Worm (Caenorhabditis elegans) whole organism, young adult: ENCODE data around the gene F22E12.3.

ENCODE experiments used
- C06A6.2 ChIP-seq: fragments of 200-800 bp; sonication (Bioruptor generic); conservative IDR thresholded peaks from 2 replicates; pipeline ENCODE4 v1.3.6; 2022; ENCODE audit warnings: missing genetic modification characterization, missing compliant biosample characterization
- F33H1.4 ChIP-seq: fragments of 200-800 bp; sonication (Bioruptor generic); IDR thresholded peaks from 2 replicates; pipeline ENCODE4 v1.3.6; 2022; ENCODE audit warnings: missing genetic modification reagents, missing genetic modification characterization, missing compliant biosample characterization
- F37B4.10 ChIP-seq: fragments of 200-800 bp; sonication (Bioruptor generic); IDR thresholded peaks from 2 replicates; pipeline ENCODE4 v1.3.6; 2022; ENCODE audit warnings: missing genetic modification characterization, missing compliant biosample characterization
- F55B11.4 ChIP-seq: sonication (generic microtip); optimal IDR thresholded peaks from 2 replicates; lab custom pipeline; 2016; ENCODE audit warnings: missing compliant biosample characterization, missing genetic modification characterization, borderline replicate concordance; ENCODE audit not compliant: insufficient read depth
- F57A8.1 ChIP-seq: fragments of 200-800 bp; sonication (Bioruptor generic); optimal IDR thresholded peaks from 2 replicates; lab custom pipeline; 2018; ENCODE audit warnings: mild to moderate bottlenecking, missing genetic modification characterization, moderate library complexity, missing compliant biosample characterization
- F57C9.4 ChIP-seq: sonication (generic microtip); optimal IDR thresholded peaks from 2 replicates; lab custom pipeline; 2017; ENCODE audit warnings: mild to moderate bottlenecking, missing genetic modification characterization, missing compliant biosample characterization
- K11D2.4 ChIP-seq: fragments of 200-800 bp; sonication (Bioruptor generic); IDR thresholded peaks from 2 replicates; pipeline ENCODE4 v1.3.6; 2022; ENCODE audit warnings: missing genetic modification reagents, missing genetic modification characterization, missing compliant biosample characterization
- K12H6.12 ChIP-seq: fragments of 200-800 bp; sonication (Bioruptor generic); optimal IDR thresholded peaks from 2 replicates; lab custom pipeline; 2018; ENCODE audit warnings: mild to moderate bottlenecking, missing genetic modification characterization, missing compliant biosample characterization
- T07F8.4 ChIP-seq: sonication (generic microtip); optimal IDR thresholded peaks from 2 replicates; lab custom pipeline; 2016; ENCODE audit warnings: mild to moderate bottlenecking, missing genetic modification characterization, moderate library complexity, missing compliant biosample characterization
- ZK185.1 ChIP-seq: sonication (generic microtip); optimal IDR thresholded peaks from 2 replicates; lab custom pipeline; 2016; ENCODE audit warnings: mild to moderate bottlenecking, missing genetic modification characterization, missing compliant biosample characterization; ENCODE audit not compliant: poor library complexity, severe bottlenecking
- aptf-3 ChIP-seq: fragments of 200-800 bp; sonication (Bioruptor generic); IDR thresholded peaks from 2 replicates; pipeline ENCODE4 v1.3.6; 2022; ENCODE audit warnings: missing genetic modification characterization, missing compliant biosample characterization
- attf-5 ChIP-seq: fragments of 200-800 bp; sonication (Bioruptor generic); optimal IDR thresholded peaks from 2 replicates; lab custom pipeline; 2018; ENCODE audit warnings: mild to moderate bottlenecking, missing genetic modification characterization, missing compliant biosample characterization
- bed-2 ChIP-seq: fragments of 200-800 bp; sonication (Bioruptor generic); IDR thresholded peaks from 2 replicates; pipeline ENCODE4 v1.3.6; 2022; ENCODE audit warnings: missing genetic modification reagents, missing genetic modification characterization, missing compliant biosample characterization
- cebp-1 ChIP-seq, 2 experiments: fragments of 200-800 bp in 1 of 2; sonication (Bioruptor generic) in 1 of 2; sonication (generic microtip) in 1 of 2; IDR thresholded peaks in 1 of 2; optimal IDR thresholded peaks in 1 of 2; 2 replicates each; pipeline versions ENCODE4 v1.3.6 to Lab custom; 2017 to 2022; ENCODE audit warnings: missing compliant biosample characterization in 2 of 2, missing genetic modification characterization in 2 of 2, mild to moderate bottlenecking in 1 of 2, missing genetic modification reagents in 1 of 2, moderate library complexity in 1 of 2
- dox-1 ChIP-seq: fragments of 200-800 bp; sonication (Bioruptor generic); IDR thresholded peaks from 2 replicates; pipeline ENCODE4 v1.3.6; 2022; ENCODE audit warnings: missing genetic modification reagents, missing genetic modification characterization, missing compliant biosample characterization
- efl-1 ChIP-seq: fragments of 150-350 bp; optimal IDR thresholded peaks from 2 replicates; lab custom pipeline; 2014; ENCODE audit warnings: missing biosample characterization, missing genetic modification reagents, missing genetic modification characterization
- ets-4 ChIP-seq: fragments of 200-800 bp; sonication (Bioruptor generic); optimal IDR thresholded peaks from 2 replicates; lab custom pipeline; 2018; ENCODE audit warnings: mild to moderate bottlenecking, missing genetic modification characterization, missing compliant biosample characterization
- him-1 ChIP-seq: sonication (generic microtip); optimal IDR thresholded peaks from 2 replicates; lab custom pipeline; 2016; ENCODE audit warnings: missing genotype, missing genetic modification reagents, missing genetic modification characterization, missing compliant biosample characterization
- hlh-26 ChIP-seq: fragments of 200-800 bp; sonication (Bioruptor generic); conservative IDR thresholded peaks from 2 replicates; pipeline ENCODE4 v1.3.6; 2022; ENCODE audit warnings: missing genetic modification reagents, missing genetic modification characterization, missing compliant biosample characterization
- let-607 ChIP-seq, 2 experiments: fragments of 200-800 bp in 1 of 2; sonication (Bioruptor generic) in 1 of 2; sonication (generic microtip) in 1 of 2; optimal IDR thresholded peaks; 2 replicates each; lab custom pipeline; 2016 to 2018; ENCODE audit warnings: mild to moderate bottlenecking in 2 of 2, missing compliant biosample characterization in 2 of 2, missing genetic modification characterization in 2 of 2, moderate library complexity in 2 of 2, missing genotype in 1 of 2
- lin-26 ChIP-seq: fragments of 200-800 bp; sonication (Bioruptor generic); IDR thresholded peaks from 2 replicates; pipeline ENCODE4 v1.3.6; 2022; ENCODE audit warnings: missing genetic modification reagents, missing genetic modification characterization, missing compliant biosample characterization
- lin-35 ChIP-seq, 3 experiments: fragments of 150-350 bp in 2 of 3; sonication (generic microtip) in 1 of 3; optimal IDR thresholded peaks; 2 replicates each; lab custom pipeline; 2014 to 2018; ENCODE audit warnings: missing biosample characterization in 3 of 3, missing genetic modification characterization in 3 of 3, missing genetic modification reagents in 3 of 3
- lsy-27 ChIP-seq: sonication (generic microtip); optimal IDR thresholded peaks from 2 replicates; lab custom pipeline; 2017; ENCODE audit warnings: missing genetic modification characterization, mild to moderate bottlenecking, missing compliant biosample characterization, antibody characterized with exemption, missing genotype, borderline replicate concordance; ENCODE audit not compliant: insufficient read depth
- madf-10 ChIP-seq: sonication (generic microtip); optimal IDR thresholded peaks from 2 replicates; lab custom pipeline; 2016; ENCODE audit warnings: mild to moderate bottlenecking, missing genetic modification characterization, missing compliant biosample characterization
- mxl-1 ChIP-seq: sonication (generic microtip); optimal IDR thresholded peaks from 2 replicates; lab custom pipeline; 2016; ENCODE audit warnings: missing genetic modification characterization, missing compliant biosample characterization
- nfya-1 ChIP-seq: sonication (generic microtip); optimal IDR thresholded peaks from 2 replicates; lab custom pipeline; 2017; ENCODE audit warnings: antibody characterized with exemption, missing compliant biosample characterization, missing genetic modification characterization, borderline replicate concordance; ENCODE audit not compliant: insufficient read depth
- nhr-120 ChIP-seq: fragments of 200-800 bp; sonication (Bioruptor generic); IDR thresholded peaks from 2 replicates; pipeline ENCODE4 v1.3.6; 2022; ENCODE audit warnings: missing genetic modification characterization, missing compliant biosample characterization
- nhr-179 ChIP-seq: sonication (generic microtip); optimal IDR thresholded peaks from 2 replicates; lab custom pipeline; 2016; ENCODE audit warnings: mild to moderate bottlenecking, missing genetic modification characterization, missing compliant biosample characterization
- pbrm-1 ChIP-seq: fragments of 200-800 bp; sonication (Bioruptor generic); IDR thresholded peaks from 2 replicates; pipeline ENCODE4 v1.3.6; 2022; ENCODE audit warnings: missing genetic modification reagents, missing genetic modification characterization, missing compliant biosample characterization
- rec-8 ChIP-seq, 2 experiments: sonication (generic microtip); optimal IDR thresholded peaks; 2 replicates each; lab custom pipeline; 2016; ENCODE audit warnings: mild to moderate bottlenecking in 2 of 2, missing genetic modification characterization in 2 of 2, missing genetic modification reagents in 2 of 2, missing genotype in 2 of 2, missing biosample characterization in 1 of 2, missing compliant biosample characterization in 1 of 2, moderate library complexity in 1 of 2
- repo-1 ChIP-seq: sonication (generic microtip); optimal IDR thresholded peaks from 2 replicates; lab custom pipeline; 2017; ENCODE audit warnings: mild to moderate bottlenecking, missing genetic modification characterization, missing compliant biosample characterization
- sdz-38 ChIP-seq: sonication (generic microtip); optimal IDR thresholded peaks from 2 replicates; lab custom pipeline; 2016; ENCODE audit warnings: missing genotype, missing genetic modification characterization, missing compliant biosample characterization
- snpc-3.4 ChIP-seq: sonication (generic microtip); optimal IDR thresholded peaks from 2 replicates; lab custom pipeline; 2017; ENCODE audit warnings: missing genetic modification characterization, mild to moderate bottlenecking, missing compliant biosample characterization, antibody characterized with exemption, moderate library complexity, missing genotype, missing genetic modification reagents
- snpc-4 ChIP-seq, 5 experiments: fragments of 150-350 bp in 1 of 5; sonication (generic microtip) in 4 of 5; optimal IDR thresholded peaks; 2 replicates each; lab custom pipeline; 2014 to 2018; ENCODE audit warnings: missing genetic modification characterization in 5 of 5, missing biosample characterization in 3 of 5, antibody characterized with exemption in 2 of 5, mild to moderate bottlenecking in 2 of 5, missing compliant biosample characterization in 2 of 5, missing genotype in 2 of 5, moderate library complexity in 2 of 5, missing genetic modification reagents in 1 of 5
- tbp1 ChIP-seq: fragments of 200-800 bp; sonication (Bioruptor generic); optimal IDR thresholded peaks from 2 replicates; lab custom pipeline; 2018; ENCODE audit warnings: mild to moderate bottlenecking, missing genetic modification characterization, missing compliant biosample characterization
- tbx-9 ChIP-seq: sonication (generic microtip); optimal IDR thresholded peaks from 2 replicates; lab custom pipeline; 2016; ENCODE audit warnings: borderline replicate concordance, missing genetic modification characterization, inconsistent platforms, missing compliant biosample characterization
- xnd-1 ChIP-seq: sonication (generic microtip); optimal IDR thresholded peaks from 2 replicates; lab custom pipeline; 2016; ENCODE audit warnings: missing genotype, missing genetic modification reagents, missing genetic modification characterization, missing compliant biosample characterization
- ztf-25 ChIP-seq: fragments of 200-800 bp; sonication (Bioruptor generic); IDR thresholded peaks from 2 replicates; pipeline ENCODE4 v1.3.6; 2022; ENCODE audit warnings: missing genetic modification reagents, missing genetic modification characterization, missing compliant biosample characterization
- ztf-26 ChIP-seq: sonication (generic microtip); optimal IDR thresholded peaks from 2 replicates; lab custom pipeline; 2017; ENCODE audit warnings: missing genetic modification characterization, missing compliant biosample characterization
- ztf-28 ChIP-seq: fragments of 200-800 bp; sonication (Bioruptor generic); IDR thresholded peaks from 2 replicates; pipeline ENCODE4 v1.3.6; 2022; ENCODE audit warnings: missing genetic modification reagents, missing genetic modification characterization, missing compliant biosample characterization

F22E12.3 gene

DNA sequence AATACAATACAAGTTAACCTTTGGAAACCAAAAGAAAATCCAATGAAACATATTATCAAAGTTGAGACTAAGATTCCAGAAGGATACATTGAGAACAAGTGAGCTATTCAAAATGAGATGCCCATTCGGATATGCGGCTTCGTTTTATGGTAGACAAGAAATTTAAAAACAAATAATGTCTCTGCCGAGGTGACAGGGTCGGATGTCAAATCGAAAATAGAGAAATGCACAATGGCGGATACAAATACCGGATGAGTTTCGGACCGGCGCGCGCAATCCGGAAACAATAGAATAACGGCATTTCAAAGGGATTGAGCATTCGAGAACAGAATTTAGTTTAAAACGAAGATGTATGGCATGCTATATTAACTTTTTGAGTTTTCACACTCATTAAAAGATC is at the start of gene F22E12.3:
Gene F22E12.3, minus strand, starts transcription at position 101 of the 400 bp plus-strand sequence.
- TF ChIP-seq mxl-1 (no peak), lsy-27 (tag; lab: Kevin White, UChicago) (no peak), pbrm-1 (GFP tag; lab: Robert Waterston, UW) (no peak), ZK185.1 (tag; lab: Kevin White, UChicago) (no peak), lin-26 (GFP tag; lab: Robert Waterston, UW) (no peak), tbx-9 (no peak), repo-1 (no peak), F57C9.4 (tag; lab: Kevin White, UChicago) (no peak)
- TF ChIP-seq, all 124 proteins: peak for 0

DNA sequence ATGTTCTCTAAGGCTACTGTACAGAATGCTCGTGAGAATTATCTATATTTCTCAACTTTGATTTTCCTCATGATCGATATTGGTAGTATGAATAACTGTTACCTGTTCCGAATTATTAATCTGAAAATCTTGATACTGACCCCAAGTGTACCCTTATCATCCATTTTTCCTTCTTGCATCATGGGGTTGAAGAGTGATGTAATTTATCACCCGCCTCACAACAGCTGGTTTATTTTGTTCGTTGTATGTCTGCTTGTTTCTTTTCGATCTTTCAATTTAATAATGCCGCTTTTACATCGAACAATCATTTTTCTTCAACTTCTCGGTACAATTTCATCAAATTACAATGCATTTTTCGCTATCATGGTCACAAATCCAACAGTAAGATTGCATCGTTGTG is 45.7 kb upstream of the F22E12.3 start, which contains the start of gene C35A5.6:
Gene C35A5.6, plus strand, starts transcription at position 283 of the 400 bp plus-strand sequence.
- TF ChIP-seq let-607 (tag; optimal IDR thresholded peaks at IDR 0.05; lab: Kevin White, UChicago) (no peak), F57A8.1 (GFP tag; lab: Kevin White, UChicago) (no peak)
- TF ChIP-seq, all 124 proteins: peak for 0

DNA sequence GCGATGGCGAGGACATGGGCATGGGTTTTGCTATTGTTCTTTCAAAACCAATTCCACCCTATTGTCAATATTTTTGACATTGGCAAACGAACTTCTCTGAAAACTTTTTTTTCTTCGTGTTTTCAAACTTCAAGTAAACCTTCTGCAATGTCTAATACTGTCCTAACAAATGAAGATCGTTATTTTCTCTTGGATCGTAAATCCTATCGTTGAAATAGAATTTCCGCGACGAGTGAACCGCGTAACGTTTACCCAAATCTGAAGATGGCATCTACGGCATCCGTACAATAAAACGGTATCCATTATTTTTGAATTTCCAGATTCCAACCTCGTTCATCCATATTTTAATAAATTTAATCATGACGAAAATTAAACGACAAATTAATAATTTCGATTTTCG is 42.4 kb upstream of the F22E12.3 start, which contains the start of gene C35A5.5:
Gene C35A5.5, plus strand, starts transcription at position 301 of the 400 bp plus-strand sequence.
- TF ChIP-seq tbp1 (GFP tag; lab: Kevin White, UChicago), result no peak
- no peak for TF ChIP-seq dox-1
- TF ChIP-seq madf-10 (tag; lab: Kevin White, UChicago), result no peak
- TF ChIP-seq nhr-179 (tag; lab: Kevin White, UChicago), result no peak
- TF ChIP-seq lin-35 (GFP tag; optimal IDR thresholded peaks at IDR 0.05; lab: Kevin White, UChicago), result no peak
- no peak for TF ChIP-seq ZK185.1 (tag; lab: Kevin White, UChicago)
- TF ChIP-seq nfya-1 (tag; lab: Kevin White, UChicago), result no peak
- TF ChIP-seq bed-2 (GFP tag; lab: Robert Waterston, UW), result no peak
- no peak for TF ChIP-seq ztf-28 (GFP tag; lab: Robert Waterston, UW)
- TF ChIP-seq ets-4 (GFP tag; lab: Kevin White, UChicago), result no peak
- TF ChIP-seq F37B4.10 (GFP tag; lab: Robert Waterston, UW), result no peak
- TF ChIP-seq snpc-4 (GFP tag; optimal IDR thresholded peaks at IDR 0.05; lab: Kevin White, UChicago), result no peak
- no peak for TF ChIP-seq snpc-4 (tag; optimal IDR thresholded peaks at IDR 0.05; lab: Kevin White, UChicago)
- no peak for TF ChIP-seq attf-5
- no peak for TF ChIP-seq lin-26 (GFP tag; lab: Robert Waterston, UW)
- TF ChIP-seq cebp-1 (GFP tag; IDR thresholded peaks at IDR 0.05; lab: Robert Waterston, UW), result no peak
- no peak for TF ChIP-seq cebp-1 (tag; optimal IDR thresholded peaks at IDR 0.05; lab: Kevin White, UChicago)
- no peak for TF ChIP-seq hlh-26 (GFP tag; lab: Robert Waterston, UW)
- TF ChIP-seq snpc-3.4 (tag; lab: Kevin White, UChicago), result no peak
- TF ChIP-seq him-1 (tag; lab: Kevin White, UChicago), result no peak
- no peak for TF ChIP-seq K12H6.12 (tag; lab: Kevin White, UChicago)
- no peak for TF ChIP-seq ztf-26 (tag; lab: Kevin White, UChicago)

DNA sequence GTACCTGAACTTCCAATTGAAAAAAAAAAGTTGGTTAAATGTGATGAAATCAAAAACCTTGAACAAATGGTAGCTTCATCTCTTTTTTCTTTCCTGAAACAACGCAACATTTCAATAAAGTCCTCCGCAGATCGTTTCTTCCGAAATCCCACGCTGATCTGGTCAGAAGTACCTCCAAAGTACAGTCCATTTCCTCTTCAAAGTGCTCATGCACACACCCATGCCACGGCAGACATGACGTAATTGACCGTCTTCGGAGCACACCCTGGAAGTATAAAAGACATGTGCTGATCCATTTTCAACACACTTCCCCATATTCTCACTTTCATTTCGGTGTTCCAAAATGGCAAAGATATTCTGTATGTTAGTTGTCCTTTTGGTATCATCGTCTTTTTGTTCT is 40.7 kb upstream of the F22E12.3 start, which contains the start of gene C35A5.10:
Gene C35A5.10, plus strand, starts transcription at position 301 of the 400 bp plus-strand sequence.
- TF ChIP-seq lsy-27 (tag; lab: Kevin White, UChicago), result no peak
- TF ChIP-seq nhr-120, result no peak
- no peak for TF ChIP-seq F57C9.4 (tag; lab: Kevin White, UChicago)
- no peak for TF ChIP-seq sdz-38 (tag; lab: Kevin White, UChicago)
- no peak for TF ChIP-seq dox-1
- TF ChIP-seq aptf-3 (GFP tag; lab: Robert Waterston, UW), result no peak
- no peak for TF ChIP-seq T07F8.4
- TF ChIP-seq rec-8 (tag; optimal IDR thresholded peaks at IDR 0.05; lab: Kevin White, UChicago), result no peak
- no peak for TF ChIP-seq ztf-25 (GFP tag; lab: Robert Waterston, UW)
- no peak for TF ChIP-seq F33H1.4 (GFP tag; lab: Robert Waterston, UW)
- no peak for TF ChIP-seq efl-1 (GFP tag; lab: Kevin White, UChicago)
- TF ChIP-seq F55B11.4 (tag; lab: Kevin White, UChicago), result no peak
- TF ChIP-seq xnd-1 (tag; lab: Kevin White, UChicago), result no peak
- no peak for TF ChIP-seq K11D2.4 (GFP tag; lab: Robert Waterston, UW)
- TF ChIP-seq C06A6.2 (GFP tag; lab: Robert Waterston, UW), result no peak
